Worm (Caenorhabditis elegans): ENCODE measurements around the gene F25B5.5.

Gene F25B5.5

DNA sequence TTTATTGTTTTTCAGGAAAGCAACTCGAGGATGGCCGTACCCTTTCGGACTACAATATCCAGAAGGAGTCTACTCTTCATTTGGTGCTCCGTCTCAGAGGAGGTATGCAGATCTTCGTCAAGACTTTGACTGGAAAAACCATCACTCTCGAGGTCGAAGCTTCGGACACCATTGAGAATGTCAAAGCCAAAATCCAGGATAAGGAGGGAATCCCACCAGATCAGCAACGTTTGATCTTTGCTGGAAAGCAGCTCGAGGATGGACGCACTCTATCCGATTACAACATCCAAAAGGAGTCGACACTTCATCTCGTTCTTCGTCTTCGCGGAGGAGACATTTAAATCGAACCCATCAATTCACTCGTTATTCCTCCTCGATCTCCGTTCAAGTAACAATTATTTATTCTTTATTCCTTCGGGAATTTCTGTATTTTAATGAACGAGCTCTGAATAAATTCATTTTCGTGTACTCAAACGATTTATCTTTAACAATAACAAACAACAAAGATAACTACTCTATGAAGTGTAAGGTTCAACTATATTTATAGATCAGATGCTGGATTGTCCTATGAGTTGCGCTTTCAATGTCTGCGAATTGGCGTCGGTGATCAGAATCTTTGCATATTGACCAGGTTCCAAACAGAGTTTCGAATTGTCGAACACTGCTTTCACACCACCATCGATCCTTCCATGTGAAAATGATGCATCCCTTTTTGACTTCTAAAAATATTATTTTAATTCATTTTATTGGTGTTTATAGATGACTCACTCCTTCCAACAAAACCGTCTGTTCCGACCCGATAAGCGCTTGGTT, 2.4 kb downstream of the F25B5.5 start:
- no peak for TF ChIP-seq unc-62 (GFP tag; optimal IDR thresholded peaks at IDR 0.05)

DNA sequence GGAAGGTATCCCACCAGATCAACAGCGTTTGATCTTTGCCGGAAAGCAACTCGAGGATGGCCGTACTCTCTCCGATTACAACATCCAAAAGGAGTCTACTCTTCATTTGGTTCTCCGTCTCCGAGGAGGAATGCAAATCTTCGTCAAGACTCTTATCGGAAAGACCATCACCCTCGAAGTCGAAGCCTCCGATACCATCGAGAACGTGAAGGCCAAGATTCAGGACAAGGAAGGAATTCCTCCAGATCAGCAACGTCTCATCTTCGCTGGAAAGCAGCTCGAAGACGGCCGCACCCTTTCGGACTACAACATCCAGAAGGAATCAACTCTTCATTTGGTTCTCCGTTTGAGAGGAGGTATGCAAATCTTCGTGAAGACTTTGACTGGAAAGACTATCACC, 3.8 kb downstream of the F25B5.5 start:
- TF ChIP-seq unc-62 (GFP tag; optimal IDR thresholded peaks at IDR 0.05) = no peak

DNA sequence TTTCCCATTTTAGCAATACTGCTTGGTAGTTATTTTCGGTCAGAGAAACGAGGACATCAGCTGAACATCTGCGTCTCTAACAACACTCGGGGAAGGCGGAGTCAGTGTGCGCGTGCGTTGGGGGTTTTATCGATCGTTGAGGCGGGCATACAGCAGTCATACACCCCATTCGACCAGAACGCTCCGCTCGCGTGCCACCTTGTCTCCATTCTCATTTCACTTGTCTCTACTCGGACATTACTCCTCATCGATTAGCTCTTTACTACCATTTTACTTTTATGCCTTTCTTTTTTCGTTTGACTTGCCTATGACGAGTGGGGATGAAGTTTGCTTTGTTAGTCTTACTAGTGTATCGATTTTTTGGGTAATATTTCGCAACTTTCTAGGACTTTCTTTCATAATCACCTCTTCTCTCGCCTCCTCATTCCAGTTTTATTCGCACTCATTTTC, 5.4 kb downstream of the F25B5.5 start:
- no peak for TF ChIP-seq unc-62 (GFP tag; optimal IDR thresholded peaks at IDR 0.05)

DNA sequence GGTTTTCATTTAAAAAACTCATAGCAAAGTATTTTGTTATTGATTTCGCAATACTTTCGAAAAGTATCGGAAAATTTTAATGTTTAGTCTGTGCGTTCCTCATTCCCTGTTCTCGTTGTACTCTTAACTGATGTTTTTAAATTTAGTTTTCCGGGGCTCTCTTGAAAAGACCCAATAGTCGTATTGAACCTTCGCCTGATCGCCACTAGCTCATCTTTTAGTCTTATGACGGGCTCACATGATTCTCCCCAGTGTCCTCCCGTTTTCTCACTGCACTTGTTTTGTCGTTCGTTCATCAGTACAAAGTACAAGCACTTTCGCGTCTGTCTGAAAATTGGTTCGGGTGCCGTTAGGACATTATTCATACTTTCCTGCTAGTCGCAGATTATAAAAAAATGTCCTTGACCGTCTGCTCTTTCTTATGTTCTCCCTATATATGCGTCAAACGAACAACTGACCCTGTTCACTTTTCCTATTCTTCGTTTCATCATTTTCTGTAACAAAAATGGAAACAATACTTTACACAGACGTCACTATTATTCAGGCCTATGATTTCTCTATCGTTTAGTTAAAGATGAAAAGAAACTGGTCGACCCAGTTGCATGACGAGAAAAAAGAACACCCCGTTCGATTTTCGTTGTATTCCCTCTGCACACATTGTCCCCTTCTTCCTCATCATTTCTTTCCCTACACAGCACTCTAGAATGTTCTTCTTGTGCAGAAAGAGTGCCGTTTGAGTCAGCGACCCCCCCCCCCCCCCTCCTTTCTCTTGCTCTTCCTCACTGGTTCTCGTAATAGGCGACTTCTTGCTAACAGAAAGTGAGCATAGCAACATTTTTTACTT, 6.2 kb downstream of the F25B5.5 start, which contains the start of gene ubq-1:
TSS of gene ubq-1 (plus strand) at position 802 of the 844 bp plus-strand sequence.
- TF ChIP-seq unc-62 (GFP tag; optimal IDR thresholded peaks at IDR 0.05) = no peak

DNA sequence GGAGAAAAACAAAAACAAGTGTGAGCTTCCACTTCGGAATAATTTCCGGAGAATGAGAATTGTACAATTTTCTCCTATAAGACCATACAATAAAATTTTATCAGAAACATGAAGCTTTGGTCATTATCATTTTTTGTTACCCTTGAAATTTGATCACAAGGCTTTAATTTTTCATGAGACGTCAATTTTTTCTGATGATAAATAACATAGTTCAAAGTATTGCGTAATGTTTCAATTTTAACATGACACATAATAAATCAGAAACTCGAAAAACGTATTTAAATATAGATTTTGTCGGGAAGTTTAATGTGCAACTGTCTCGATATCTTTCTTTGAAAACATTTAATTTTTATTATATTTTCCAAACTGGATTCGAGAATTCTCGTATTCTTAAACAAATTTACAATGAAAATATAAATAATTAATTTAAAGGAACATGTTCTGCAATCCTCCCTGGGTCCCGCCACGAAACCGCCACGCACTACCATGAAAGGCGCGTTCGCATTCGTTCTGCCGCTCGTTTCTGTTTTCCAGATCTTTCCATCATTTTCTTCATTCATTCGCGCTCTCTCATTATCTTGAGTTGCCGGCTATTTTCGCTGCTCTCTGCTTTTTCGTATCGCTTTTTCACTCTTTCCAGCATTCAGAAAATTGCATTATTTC, 7.0 kb downstream of the F25B5.5 start:
- TF ChIP-seq unc-62 (GFP tag; optimal IDR thresholded peaks at IDR 0.05) = no peak

DNA sequence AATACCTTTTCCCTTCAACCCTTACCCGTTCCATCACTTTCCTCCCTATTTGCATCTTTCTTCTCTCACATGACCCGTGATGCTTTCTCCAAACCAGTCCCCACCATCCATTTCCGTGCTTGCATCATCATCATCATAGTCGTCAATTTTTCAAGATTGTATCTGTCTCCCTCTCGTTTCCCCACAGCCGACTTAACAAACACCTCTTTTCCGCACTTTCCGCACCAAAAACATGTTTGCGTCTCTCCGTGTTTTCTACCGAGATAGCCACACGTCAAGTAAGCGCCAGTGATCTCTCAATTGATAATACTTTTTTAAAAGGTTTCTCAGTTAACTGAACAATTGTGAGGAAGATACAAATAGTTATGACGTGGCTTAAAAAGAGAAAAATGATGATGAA, 7.9 kb downstream of the F25B5.5 start:
- TF ChIP-seq unc-62 (GFP tag; optimal IDR thresholded peaks at IDR 0.05) = no peak

DNA sequence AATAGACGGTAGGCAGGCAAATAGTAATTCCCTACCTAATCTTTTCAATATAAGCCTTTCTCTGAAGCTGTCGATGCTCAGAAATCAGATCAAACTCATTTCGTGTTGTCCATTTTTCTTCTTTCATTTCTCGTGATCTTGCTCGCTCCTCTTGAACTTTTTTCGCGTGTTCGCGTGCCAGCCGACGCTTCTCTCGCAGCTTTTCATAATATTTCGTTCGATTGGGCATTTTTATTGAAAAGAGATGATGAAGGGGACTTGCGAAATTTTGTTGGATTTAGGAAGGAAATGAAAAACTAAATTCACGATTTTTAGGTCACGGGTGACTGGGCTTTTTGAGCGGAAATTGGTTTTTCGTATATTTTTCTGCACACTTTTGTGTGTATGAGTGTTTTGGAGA, 8.9 kb downstream of the F25B5.5 start, which contains the start of gene EGAP1.1:
TSS of gene EGAP1.1 (minus strand) at position 229 of the 400 bp plus-strand sequence.
- TF ChIP-seq unc-62 (GFP tag; optimal IDR thresholded peaks at IDR 0.05) = no peak

DNA sequence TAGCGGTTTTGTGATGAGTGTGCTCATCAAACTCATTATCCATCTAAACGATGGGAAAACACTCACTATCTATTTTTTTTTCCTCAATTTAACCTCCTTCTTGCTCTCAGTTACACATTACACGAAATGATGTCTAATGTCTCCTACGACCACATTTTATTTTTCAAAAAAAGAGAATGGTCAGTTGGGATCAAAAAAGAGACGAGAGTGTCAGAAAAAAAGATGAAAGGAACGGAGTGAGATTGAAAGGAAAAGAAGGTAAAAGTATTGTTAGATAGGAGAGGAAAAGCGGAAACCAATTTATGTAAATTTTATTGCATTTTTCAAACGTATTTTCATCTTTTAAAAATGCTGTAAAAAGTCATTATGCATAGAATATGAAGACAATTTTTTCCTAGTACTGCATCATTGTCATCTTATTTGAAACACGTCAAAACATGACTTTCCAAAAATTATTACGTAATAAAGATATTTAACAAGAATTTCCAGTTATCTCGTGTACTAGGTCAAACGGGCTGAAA, 11.7 kb downstream of the F25B5.5 start:
- TF ChIP-seq unc-62 (GFP tag; optimal IDR thresholded peaks at IDR 0.05) = no peak

DNA sequence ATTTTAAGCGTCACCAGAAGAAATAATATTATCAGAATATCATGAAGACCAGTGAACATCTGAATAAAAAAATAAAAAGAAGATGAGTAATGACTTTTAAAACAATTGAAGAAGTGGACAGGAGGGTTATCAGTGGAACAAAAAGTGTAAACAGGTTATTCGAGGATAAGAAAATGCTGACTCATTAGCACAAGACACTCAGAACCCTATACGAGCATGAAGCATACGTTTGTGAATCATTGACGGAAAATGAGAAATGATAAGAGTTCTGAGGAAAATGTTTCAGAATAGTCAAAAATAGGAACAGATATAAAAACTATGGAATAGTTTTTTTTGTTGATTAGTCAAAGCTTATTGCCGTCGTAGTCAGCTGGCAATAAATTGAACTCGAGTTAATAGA, 13.1 kb downstream of the F25B5.5 start, which contains the start of gene zmp-1:
TSS of gene zmp-1 (minus strand) at position 101 of the 400 bp plus-strand sequence.
- no peak for TF ChIP-seq unc-62 (GFP tag; optimal IDR thresholded peaks at IDR 0.05)

DNA sequence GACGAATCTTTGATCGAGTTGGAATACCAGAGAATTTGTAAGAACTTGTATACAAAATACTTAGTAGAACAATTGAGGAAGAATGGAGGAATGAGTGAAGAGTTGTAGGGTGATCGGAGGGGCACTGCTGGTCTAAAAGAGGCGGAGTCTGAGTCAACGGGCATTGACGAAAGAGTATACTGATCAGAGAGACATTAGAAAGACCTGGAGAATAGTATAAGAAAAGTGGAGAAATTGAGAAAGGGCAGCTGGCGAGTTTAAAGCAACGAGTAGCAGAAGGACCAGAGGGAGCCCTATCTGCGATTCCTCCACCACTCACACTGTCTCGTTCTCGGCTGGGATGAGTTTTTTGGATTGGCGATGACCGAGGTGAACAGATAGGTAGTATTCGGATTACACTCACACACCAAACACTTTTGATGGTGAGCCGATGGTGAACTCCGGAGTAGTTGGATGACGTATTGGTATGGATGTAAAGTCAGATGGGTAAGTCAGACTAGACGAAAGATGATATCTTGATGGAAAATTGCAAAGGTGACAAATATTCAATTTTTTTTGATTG, 14.4 kb downstream of the F25B5.5 start, which contains the start of gene EGAP1.5:
TSS of gene EGAP1.5 (plus strand) at position 289 of the 562 bp plus-strand sequence.
- TF ChIP-seq unc-62 (GFP tag; optimal IDR thresholded peaks at IDR 0.05) = no peak

DNA sequence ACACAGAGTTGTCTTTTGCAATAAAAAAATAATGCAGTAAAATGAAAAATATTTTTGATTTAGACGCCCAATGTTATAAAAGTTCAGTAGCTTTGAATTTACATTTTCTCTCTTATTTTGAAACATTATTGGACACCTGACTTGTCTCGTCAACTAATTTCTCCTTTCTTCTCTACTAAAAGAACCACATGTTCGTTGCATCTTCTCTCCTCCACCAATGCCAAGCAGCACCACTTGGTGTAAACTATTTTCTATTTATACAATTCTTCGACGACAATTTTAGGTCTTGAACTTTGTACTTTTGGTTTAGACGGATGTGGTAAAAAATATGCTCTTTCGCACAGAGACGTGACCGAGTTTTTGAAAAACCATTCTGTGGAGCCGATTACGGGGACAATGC, 15.3 kb downstream of the F25B5.5 start:
- no peak for TF ChIP-seq unc-62 (GFP tag; optimal IDR thresholded peaks at IDR 0.05)

DNA sequence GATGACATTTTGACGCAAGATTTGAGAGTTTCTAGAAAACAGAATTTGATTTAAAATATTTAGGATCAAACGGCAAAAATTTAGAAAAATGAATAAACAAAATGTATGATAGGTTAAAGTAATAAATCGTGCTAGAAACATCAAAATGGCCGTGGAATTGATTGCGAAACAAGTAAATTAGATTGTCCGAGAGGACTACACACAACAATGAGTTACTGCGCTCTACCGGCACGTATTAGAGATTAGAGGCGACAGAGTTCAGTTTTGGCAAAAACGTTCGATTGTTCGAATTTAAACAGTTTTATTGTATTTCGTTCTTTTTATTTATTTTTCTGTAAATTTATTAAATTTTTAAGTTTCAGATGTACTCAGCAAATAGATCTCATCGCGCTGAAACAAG, 20.2 kb downstream of the F25B5.5 start, which contains the start of the genes dnc-2 and bcl-7:
TSS of gene dnc-2 (minus strand) at position 33 of the 400 bp plus-strand sequence.
TSS of gene bcl-7 (plus strand) at position 363 of the 400 bp plus-strand sequence.
- no peak for TF ChIP-seq unc-62 (GFP tag; optimal IDR thresholded peaks at IDR 0.05)

DNA sequence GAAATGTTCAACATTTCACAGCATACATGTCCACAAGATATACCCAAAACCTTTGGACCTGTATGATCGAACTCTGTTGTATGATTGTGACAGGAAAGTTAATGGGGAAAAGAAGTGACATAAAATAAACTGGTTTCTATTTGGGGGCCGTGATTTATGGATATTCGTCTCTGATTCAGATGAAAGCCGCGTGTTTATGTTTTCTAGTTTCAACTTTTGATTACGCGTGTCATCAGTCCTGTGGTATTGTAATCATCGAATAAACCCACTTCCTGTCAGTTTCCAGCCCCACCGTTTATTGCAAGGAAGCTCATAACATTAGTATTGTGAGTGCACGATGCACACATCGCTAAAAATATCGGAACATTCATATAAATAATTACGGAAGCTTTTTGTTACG, 23.7 kb downstream of the F25B5.5 start:
- TF ChIP-seq unc-62 (GFP tag; optimal IDR thresholded peaks at IDR 0.05) = no peak

DNA sequence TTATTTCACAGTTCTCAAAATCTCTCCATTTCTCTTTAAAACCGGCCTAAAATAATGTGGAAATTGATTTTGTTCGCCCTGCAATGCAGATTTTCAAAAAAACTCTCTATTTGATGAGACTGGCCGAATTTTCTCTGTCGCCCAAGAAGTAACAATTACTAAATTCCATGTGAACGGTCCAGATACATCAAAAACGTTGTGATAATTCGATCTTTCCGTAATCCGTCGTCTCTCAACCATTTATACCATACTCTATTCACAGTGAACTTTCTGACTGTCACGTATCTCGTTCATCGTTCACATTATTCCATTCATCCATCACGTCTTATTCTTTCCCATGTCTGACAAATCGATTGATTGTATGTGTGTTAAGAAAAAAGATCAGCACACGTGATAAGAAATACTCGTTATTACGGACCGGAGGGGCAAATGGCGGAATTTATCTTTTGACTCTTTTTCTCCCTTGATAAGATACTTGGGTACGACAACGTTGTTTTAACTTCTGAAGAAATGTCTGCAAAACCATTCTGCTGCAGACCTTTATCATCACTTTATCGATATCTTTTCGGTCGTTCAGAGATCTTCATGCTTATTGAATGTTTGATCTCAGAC, 24.8 kb downstream of the F25B5.5 start:
- TF ChIP-seq unc-62 (GFP tag; optimal IDR thresholded peaks at IDR 0.05) = no peak

Measured in whole organism, dauer.